Worm (Caenorhabditis elegans) whole organism, L4 larva: ENCODE measurements around the gene T19C3.2.

ENCODE experiments used
- F37D6.2 ChIP-seq: sonication (generic microtip); optimal IDR thresholded peaks from 2 replicates; lab custom pipeline; 2016; ENCODE audit warnings: mild to moderate bottlenecking, missing genetic modification characterization, missing compliant biosample characterization
- T26A8.4 ChIP-seq: fragments of 200-800 bp; sonication (Bioruptor generic); IDR thresholded peaks from 2 replicates; pipeline ENCODE4 v1.3.6; 2022; ENCODE audit warnings: missing genetic modification characterization, missing compliant biosample characterization
- Y75B8A.6 ChIP-seq: fragments of 200-800 bp; sonication (Bioruptor generic); IDR thresholded peaks from 2 replicates; pipeline ENCODE4 v1.3.6; 2022; ENCODE audit warnings: missing genetic modification reagents, missing genetic modification characterization, missing compliant biosample characterization
- aha-1 ChIP-seq: fragments of 150-350 bp; peaks from one replicate; lab custom pipeline; 2014; ENCODE audit warnings: missing biosample characterization, missing genetic modification characterization
- aly-2 ChIP-seq: sonication (generic microtip); optimal IDR thresholded peaks from 2 replicates; lab custom pipeline; 2018; ENCODE audit warnings: missing biosample characterization, missing genetic modification characterization
- ama-1 ChIP-seq: fragments of 150-350 bp; optimal IDR thresholded peaks from 2 replicates; lab custom pipeline; 2014; ENCODE audit warnings: inconsistent platforms, mixed read lengths
- dmd-8 ChIP-seq: fragments of 200-800 bp; sonication (Bioruptor generic); IDR thresholded peaks from 2 replicates; pipeline ENCODE4 v1.3.6; 2022; ENCODE audit warnings: missing genetic modification characterization, missing compliant biosample characterization
- fos-1 ChIP-seq: fragments of 150-350 bp; optimal IDR thresholded peaks from 2 replicates; lab custom pipeline; 2014; ENCODE audit warnings: missing biosample characterization, missing genetic modification characterization
- nhr-6 ChIP-seq: fragments of 150-350 bp; optimal IDR thresholded peaks from 2 replicates; lab custom pipeline; 2014; ENCODE audit warnings: missing biosample characterization, missing genetic modification characterization
- nhr-77 ChIP-seq: fragments of 150-350 bp; optimal IDR thresholded peaks from 2 replicates; lab custom pipeline; 2014; ENCODE audit warnings: missing biosample characterization, missing genetic modification characterization
- php-3 ChIP-seq: fragments of 200-800 bp; sonication (Bioruptor generic); IDR thresholded peaks from 2 replicates; pipeline ENCODE4 v1.3.6; 2022; ENCODE audit warnings: missing genetic modification reagents, missing genetic modification characterization, missing compliant biosample characterization
- snpc-4 ChIP-seq: fragments of 150-350 bp; optimal IDR thresholded peaks from 2 replicates; lab custom pipeline; 2014; ENCODE audit warnings: missing biosample characterization, missing genetic modification characterization
- unc-130 ChIP-seq: sonication (generic microtip); optimal IDR thresholded peaks from 2 replicates; lab custom pipeline; 2016; ENCODE audit warnings: missing genetic modification reagents, missing genetic modification characterization, missing compliant biosample characterization
- unc-62 ChIP-seq, 3 experiments: fragments of 150-350 bp in 1 of 3; sonication (generic microtip); optimal IDR thresholded peaks in 2 of 3; peaks in 1 of 3; 1 replicate in 1 of 3; 2 replicates in 2 of 3; lab custom pipeline; 2014 to 2017; ENCODE audit warnings: missing biosample characterization in 3 of 3, missing genetic modification characterization in 3 of 3, missing genetic modification reagents in 3 of 3, missing genotype in 1 of 3

ce11 chrIII:595449-595848 lies 21.9 kb downstream of the T19C3.2 start:
- no peak for TF ChIP-seq dmd-8 (GFP tag; lab: Robert Waterston, UW)
- no peak for TF ChIP-seq fos-1 (tag; lab: Kevin White, UChicago)
- TF ChIP-seq snpc-4 (tag; lab: Kevin White, UChicago) = no peak
- TF ChIP-seq aha-1 (tag; lab: Kevin White, UChicago) = no peak
- TF ChIP-seq ama-1 (lab: Kevin White, UChicago) = no peak
- TF ChIP-seq Y75B8A.6 (GFP tag; lab: Robert Waterston, UW) = no peak
- no peak for TF ChIP-seq unc-130 (GFP tag; lab: Kevin White, UChicago)
- no peak for TF ChIP-seq unc-62 (GFP tag; optimal IDR thresholded peaks at IDR 0.05 in 1 of 2; lab: Kevin White, UChicago)
- no peak for TF ChIP-seq unc-62 (tag; optimal IDR thresholded peaks at IDR 0.05; lab: Kevin White, UChicago)
- TF ChIP-seq php-3 (GFP tag; lab: Robert Waterston, UW) = no peak
- TF ChIP-seq aly-2 = no peak
- no peak for TF ChIP-seq F37D6.2 (tag; lab: Kevin White, UChicago)
- no peak for TF ChIP-seq nhr-6
- TF ChIP-seq T26A8.4 (GFP tag; lab: Robert Waterston, UW) = no peak
- no peak for TF ChIP-seq nhr-77 (tag; lab: Kevin White, UChicago)
